Fruit fly (Drosophila melanogaster) whole organism, adult: ENCODE results near the gene smash.

Source experiments
- CG12768 ChIP-seq: fragments of 200-800 bp; sonication (Bioruptor generic); optimal IDR thresholded peaks from 2 replicates; lab custom pipeline; 2017; ENCODE audit warnings: missing biosample characterization, missing genetic modification characterization, mild to moderate bottlenecking, moderate library complexity, missing genetic modification reagents
- CG14711 ChIP-seq: fragments of 200-800 bp; sonication (Bioruptor generic); optimal IDR thresholded peaks from 2 replicates; lab custom pipeline; 2018; ENCODE audit warnings: missing biosample characterization, mild to moderate bottlenecking, missing genetic modification characterization, moderate library complexity
- CG1620 ChIP-seq: fragments of 200-800 bp; sonication (Bioruptor generic); optimal IDR thresholded peaks from 2 replicates; lab custom pipeline; 2016; ENCODE audit warnings: missing biosample characterization, missing genetic modification characterization
- CG33017 ChIP-seq: fragments of 200-800 bp; sonication (Bioruptor generic); optimal IDR thresholded peaks from 2 replicates; lab custom pipeline; 2018; ENCODE audit warnings: missing biosample characterization, mild to moderate bottlenecking, missing genetic modification characterization, moderate library complexity
- CG5204 ChIP-seq: fragments of 200-800 bp; sonication (Bioruptor generic); optimal IDR thresholded peaks from 2 replicates; lab custom pipeline; 2016; ENCODE audit warnings: missing biosample characterization, missing genetic modification characterization
- CG7045 ChIP-seq: fragments of 200-800 bp; sonication (Bioruptor generic); optimal IDR thresholded peaks from 2 replicates; lab custom pipeline; 2017; ENCODE audit warnings: missing biosample characterization, mild to moderate bottlenecking, missing genetic modification characterization
- Clk ChIP-seq: fragments of 200-800 bp; sonication (Bioruptor generic); optimal IDR thresholded peaks from 2 replicates; lab custom pipeline; 2017; ENCODE audit warnings: missing biosample characterization, missing genetic modification characterization
- Crg-1 ChIP-seq: fragments of 200-800 bp; sonication (Bioruptor generic); optimal IDR thresholded peaks from 2 replicates; lab custom pipeline; 2016; ENCODE audit warnings: missing biosample characterization, missing genetic modification characterization
- Hr96 ChIP-seq: fragments of 200-800 bp; sonication (Bioruptor generic); optimal IDR thresholded peaks from 2 replicates; lab custom pipeline; 2016; ENCODE audit warnings: missing biosample characterization, missing genetic modification characterization
- bab1 ChIP-seq: fragments of 200-800 bp; sonication (Bioruptor generic); optimal IDR thresholded peaks from 3 replicates; lab custom pipeline; 2019; ENCODE audit warnings: missing biosample characterization, mild to moderate bottlenecking, missing genetic modification characterization, moderate library complexity
- cnc ChIP-seq, 2 experiments: fragments of >200 bp; optimal IDR thresholded peaks; 2 replicates each; lab custom pipeline; 2017
- kay ChIP-seq: fragments of 200-800 bp; sonication (Bioruptor generic); peaks from one replicate; lab custom pipeline; 2016; ENCODE audit warnings: missing biosample characterization, missing genetic modification characterization, borderline replicate concordance
- ovo ChIP-seq: fragments of 200-800 bp; sonication (Bioruptor generic); optimal IDR thresholded peaks from 2 replicates; lab custom pipeline; 2016; ENCODE audit warnings: missing biosample characterization, missing genetic modification characterization

- TF ChIP-seq CG7045 (GFP tag; lab: Kevin White, UChicago), result no peak
- TF ChIP-seq kay (GFP tag; lab: Kevin White, UChicago), result no peak
- no peak for TF ChIP-seq CG5204 (GFP tag; lab: Kevin White, UChicago)
- no peak for TF ChIP-seq bab1
- TF ChIP-seq ovo (GFP tag; lab: Kevin White, UChicago), result no peak
- TF ChIP-seq Hr96 (GFP tag; lab: Kevin White, UChicago), result no peak
- TF ChIP-seq CG33017 (tag; lab: Kevin White, UChicago), result no peak
- no peak for TF ChIP-seq Clk (GFP tag; lab: Kevin White, UChicago)
- TF ChIP-seq CG12768, result no peak
- TF ChIP-seq cnc (optimal IDR thresholded peaks at IDR 0.05; lab: Kevin White, UChicago), result no peak
- no peak for TF ChIP-seq Crg-1 (GFP tag; lab: Kevin White, UChicago)
- TF ChIP-seq CG1620 (GFP tag; lab: Kevin White, UChicago), result no peak
- TF ChIP-seq CG14711, result no peak
These were observed 52.7 kb downstream of the smash start for dm6 chr3R:4712063-4712462.
